Fruit fly (Drosophila melanogaster): ENCODE data around the gene CG3581.
A peak's percentile ranks its signal among the peaks of the same experiment; 100 is the strongest.

CG3581 gene

dm6 chr3R:19339205-19339724 is 35.3 kb downstream of the CG3581 start (continued):
- TF ChIP-seq cad (GFP tag; optimal IDR thresholded peaks at IDR 0.05) (no peak), Hmx (GFP tag; optimal IDR thresholded peaks at IDR 0.05) (no peak), gt (GFP tag; IDR thresholded peaks at IDR 0.05) (no peak), chif (GFP tag; optimal IDR thresholded peaks at IDR 0.05) (peak; percentile 16 to 56), sima (GFP tag; optimal IDR thresholded peaks at IDR 0.05) (no peak), Ravus (GFP tag; IDR thresholded peaks at IDR 0.05) (no peak), CG30403 (GFP tag; optimal IDR thresholded peaks at IDR 0.05) (peak; percentile 3), Elba2 (GFP tag; optimal IDR thresholded peaks at IDR 0.05) (peak; percentile 93), fd102C (GFP tag; optimal IDR thresholded peaks at IDR 0.05) (peak; percentile 99), tap (tag; optimal IDR thresholded peaks at IDR 0.05) (no peak), Nf-YB (GFP tag; optimal IDR thresholded peaks at IDR 0.05) (no peak), tio (GFP tag; optimal IDR thresholded peaks at IDR 0.05) (peak; percentile 23), Sry-δ (GFP tag; optimal IDR thresholded peaks at IDR 0.05) (no peak), ewg (GFP tag; optimal IDR thresholded peaks at IDR 0.05) (no peak), nom (GFP tag; optimal IDR thresholded peaks at IDR 0.05) (no peak), Dek (tag; optimal IDR thresholded peaks at IDR 0.05) (no peak), p53 (GFP tag; optimal IDR thresholded peaks at IDR 0.05) (no peak), CG7556 (GFP tag; optimal IDR thresholded peaks at IDR 0.05) (no peak), Nf-YA (GFP tag; IDR thresholded peaks at IDR 0.05) (no peak), bigmax (GFP tag; optimal IDR thresholded peaks at IDR 0.05) (no peak), PHDP (tag; optimal IDR thresholded peaks at IDR 0.05) (no peak), unc-4 (GFP tag; IDR thresholded peaks at IDR 0.05; ENCODE audit: partially characterized antibody) (no peak), CG2199 (GFP tag; IDR thresholded peaks at IDR 0.05) (no peak), CG6813 (GFP tag; optimal IDR thresholded peaks at IDR 0.05) (peak; percentile 4), CG5245 (GFP tag; optimal IDR thresholded peaks at IDR 0.05) (no peak), CG7372 (GFP tag; IDR thresholded peaks at IDR 0.05) (no peak), dati (GFP tag; IDR thresholded peaks at IDR 0.05) (no peak), H2.0 (GFP tag; IDR thresholded peaks at IDR 0.05) (no peak), CG12391 (tag; optimal IDR thresholded peaks at IDR 0.05) (peak; percentile 19), cwo (GFP tag; optimal IDR thresholded peaks at IDR 0.05) (no peak), NC2β (GFP tag; optimal IDR thresholded peaks at IDR 0.05) (no peak), otp (GFP tag; IDR thresholded peaks at IDR 0.05) (no peak), sisA (GFP tag; IDR thresholded peaks at IDR 0.05) (no peak), fu2 (GFP tag; optimal IDR thresholded peaks at IDR 0.05) (no peak), ftz-f1 (GFP tag; optimal IDR thresholded peaks at IDR 0.05) (no peak), CG12219 (GFP tag; optimal IDR thresholded peaks at IDR 0.05) (no peak), crc (GFP tag; optimal IDR thresholded peaks at IDR 0.05) (no peak), CG2120 (GFP tag; optimal IDR thresholded peaks at IDR 0.05) (no peak), org-1 (GFP tag; optimal IDR thresholded peaks at IDR 0.05) (no peak), odd (GFP tag; optimal IDR thresholded peaks at IDR 0.05) (no peak), gce (GFP tag; IDR thresholded peaks at IDR 0.05) (no peak), scrt (GFP tag; optimal IDR thresholded peaks at IDR 0.05) (no peak), CG13775 (GFP tag; optimal IDR thresholded peaks at IDR 0.05) (peak; percentile 47), BEAF-32 (GFP tag; optimal IDR thresholded peaks at IDR 0.05) (no peak), Fer2 (tag; optimal IDR thresholded peaks at IDR 0.05) (no peak), vfl (GFP tag; optimal IDR thresholded peaks at IDR 0.05) (no peak), CG17328 (GFP tag; IDR thresholded peaks at IDR 0.05) (0 out of 2 replicates have a peak, but pooled peaks have one; percentile 24), E2f2 (GFP tag; IDR thresholded peaks at IDR 0.05) (no peak), CG10147 (GFP tag; optimal IDR thresholded peaks at IDR 0.05) (no peak), Hr39 (optimal IDR thresholded peaks at IDR 0.05) (no peak), zen (tag; optimal IDR thresholded peaks at IDR 0.05) (peak; percentile 100), CG31388 (GFP tag; optimal IDR thresholded peaks at IDR 0.05) (no peak)
